Worm (Caenorhabditis elegans): ENCODE measurements around the gene his-48.

ce11 chrIV:11348822-11349221, 24.3 kb downstream of the his-48 start:
- TF ChIP-seq flt-1 (GFP tag; IDR thresholded peaks at IDR 0.05) (no peak), ref-1 (GFP tag; conservative IDR thresholded peaks at IDR 0.05) (no peak), klf-2 (GFP tag; conservative IDR thresholded peaks at IDR 0.05) (no peak), med-1 (GFP tag; optimal IDR thresholded peaks at IDR 0.05; ENCODE audit: insufficient read depth) (no peak), ztf-29 (GFP tag; IDR thresholded peaks at IDR 0.05) (no peak), T22C8.4 (GFP tag; IDR thresholded peaks at IDR 0.05) (no peak), ztf-23 (GFP tag; IDR thresholded peaks at IDR 0.05) (no peak)
